Fruit fly (Drosophila melanogaster) whole organism, embryonic: ENCODE data around the gene mdu.
A peak's percentile ranks its signal among the peaks of the same experiment; 100 is the strongest.

ENCODE experiments used
- Atf6 ChIP-seq: fragments of 200-800 bp; sonication (Bioruptor generic); IDR thresholded peaks from 2 replicates; pipeline ENCODE4 v1.3.6; 2022; ENCODE audit warnings: missing biosample characterization, missing genetic modification characterization
- B-H2 ChIP-seq: fragments of 200-800 bp; sonication (Bioruptor generic); optimal IDR thresholded peaks from 2 replicates; lab custom pipeline; 2018; ENCODE audit warnings: missing biosample characterization, mild to moderate bottlenecking, missing genetic modification characterization
- Bteb2 ChIP-seq: fragments of 200-800 bp; sonication (Bioruptor generic); optimal IDR thresholded peaks from 2 replicates; lab custom pipeline; 2016; ENCODE audit warnings: missing biosample characterization, missing genetic modification characterization
- CG10147 ChIP-seq: fragments of 200-800 bp; sonication (Bioruptor generic); optimal IDR thresholded peaks from 2 replicates; lab custom pipeline; 2019; ENCODE audit warnings: missing biosample characterization, mild to moderate bottlenecking, missing genetic modification characterization, moderate library complexity
- CG10274 ChIP-seq: fragments of 200-800 bp; sonication (Bioruptor generic); optimal IDR thresholded peaks from 3 replicates; lab custom pipeline; 2017; ENCODE audit warnings: missing biosample characterization, mild to moderate bottlenecking, missing genetic modification characterization
- CG11560 ChIP-seq: fragments of 200-800 bp; sonication (Bioruptor generic); IDR thresholded peaks from 3 replicates; pipeline ENCODE4 v1.3.6; 2022; ENCODE audit warnings: missing biosample characterization, missing genetic modification characterization
- CG15479 ChIP-seq: fragments of 200-800 bp; sonication (Bioruptor generic); optimal IDR thresholded peaks from 3 replicates; lab custom pipeline; 2019; ENCODE audit warnings: missing biosample characterization, mild to moderate bottlenecking, missing genetic modification characterization, moderate library complexity
- CG17912 ChIP-seq: fragments of 200-800 bp; sonication (Bioruptor generic); optimal IDR thresholded peaks from 2 replicates; lab custom pipeline; 2018; ENCODE audit warnings: missing biosample characterization, mild to moderate bottlenecking, missing genetic modification characterization
- CG1832 ChIP-seq: fragments of 200-800 bp; sonication (Bioruptor generic); optimal IDR thresholded peaks from 2 replicates; lab custom pipeline; 2017; ENCODE audit warnings: missing biosample characterization, mild to moderate bottlenecking, missing genetic modification characterization, inconsistent platforms
- CG2120 ChIP-seq: fragments of 200-800 bp; sonication (Bioruptor generic); optimal IDR thresholded peaks from 3 replicates; lab custom pipeline; 2016; ENCODE audit warnings: missing biosample characterization, missing genetic modification characterization
- CG2199 ChIP-seq: fragments of 200-800 bp; sonication (Bioruptor generic); IDR thresholded peaks from 3 replicates; pipeline ENCODE4 v1.3.6; 2022; ENCODE audit warnings: missing biosample characterization, missing genetic modification characterization
- CG34224 ChIP-seq: fragments of 200-800 bp; sonication (Bioruptor generic); IDR thresholded peaks from 3 replicates; pipeline ENCODE4 v1.3.6; 2022; ENCODE audit warnings: missing biosample characterization, missing genetic modification characterization; ENCODE audit not compliant: partially characterized antibody
- CG34422 ChIP-seq: fragments of 200-800 bp; sonication (Bioruptor generic); IDR thresholded peaks from 3 replicates; pipeline ENCODE4 v1.3.6; 2022; ENCODE audit warnings: missing biosample characterization, missing genetic modification characterization
- CG7271 ChIP-seq: fragments of 200-800 bp; sonication (Bioruptor generic); optimal IDR thresholded peaks from 2 replicates; lab custom pipeline; 2018; ENCODE audit warnings: missing biosample characterization, mild to moderate bottlenecking, missing genetic modification characterization, moderate library complexity
- CG7357 ChIP-seq: fragments of 200-800 bp; sonication (Bioruptor generic); IDR thresholded peaks from 3 replicates; pipeline ENCODE4 v1.3.6; 2022; ENCODE audit warnings: missing biosample characterization, missing genetic modification characterization
- CG7372 ChIP-seq: fragments of 200-800 bp; sonication (Bioruptor generic); IDR thresholded peaks from 2 replicates; pipeline ENCODE4 v1.3.6; 2022; ENCODE audit warnings: missing biosample characterization, missing genetic modification characterization
- CG7556 ChIP-seq: fragments of 200-800 bp; sonication (Bioruptor generic); optimal IDR thresholded peaks from 2 replicates; lab custom pipeline; 2017; ENCODE audit warnings: missing biosample characterization, mild to moderate bottlenecking, missing genetic modification characterization
- CG9727 ChIP-seq: fragments of 200-800 bp; sonication (Bioruptor generic); optimal IDR thresholded peaks from 3 replicates; lab custom pipeline; 2017; ENCODE audit warnings: missing biosample characterization, mild to moderate bottlenecking, missing genetic modification characterization
- CoRest ChIP-seq: fragments of 200-800 bp; sonication (Bioruptor generic); optimal IDR thresholded peaks from 3 replicates; lab custom pipeline; 2018; ENCODE audit warnings: missing biosample characterization, mild to moderate bottlenecking, missing genetic modification characterization, moderate library complexity
- CrebB ChIP-seq: fragments of 200-800 bp; sonication (Bioruptor generic); optimal IDR thresholded peaks from 3 replicates; lab custom pipeline; 2018; ENCODE audit warnings: missing biosample characterization, mild to moderate bottlenecking, missing genetic modification characterization
- Dad ChIP-seq: fragments of 200-800 bp; sonication (Bioruptor generic); optimal IDR thresholded peaks from 3 replicates; lab custom pipeline; 2016; ENCODE audit warnings: missing biosample characterization, missing genetic modification characterization
- Deaf1 ChIP-seq: fragments of 200-800 bp; optimal IDR thresholded peaks from 3 replicates; lab custom pipeline; 2019; ENCODE audit warnings: missing biosample characterization, mild to moderate bottlenecking, missing genetic modification characterization, moderate library complexity
- Doc2 ChIP-seq: fragments of 200-800 bp; sonication (Bioruptor generic); IDR thresholded peaks from 2 replicates; pipeline ENCODE4 v1.3.6; 2022; ENCODE audit warnings: missing biosample characterization, missing genetic modification characterization
- Fer3 ChIP-seq: fragments of 200-800 bp; sonication (Bioruptor generic); optimal IDR thresholded peaks from 2 replicates; lab custom pipeline; 2018; ENCODE audit warnings: missing biosample characterization, mild to moderate bottlenecking, missing genetic modification characterization, moderate library complexity
- Hand ChIP-seq: fragments of 200-800 bp; sonication (Bioruptor generic); optimal IDR thresholded peaks from 2 replicates; lab custom pipeline; 2017; ENCODE audit warnings: mild to moderate bottlenecking, missing biosample characterization, missing genetic modification reagents, missing genetic modification characterization
- HmgZ ChIP-seq: fragments of 200-800 bp; sonication (Bioruptor generic); optimal IDR thresholded peaks from 2 replicates; lab custom pipeline; 2018; ENCODE audit warnings: missing biosample characterization, mild to moderate bottlenecking, missing genetic modification characterization
- Lhr ChIP-seq: fragments of 200-800 bp; sonication (Bioruptor generic); optimal IDR thresholded peaks from 3 replicates; lab custom pipeline; 2017; ENCODE audit warnings: mild to moderate bottlenecking, missing biosample characterization, missing genetic modification reagents, missing genetic modification characterization
- Oli ChIP-seq: fragments of 200-800 bp; sonication (Bioruptor generic); optimal IDR thresholded peaks from 2 replicates; lab custom pipeline; 2018; ENCODE audit warnings: missing biosample characterization, mild to moderate bottlenecking, missing genetic modification characterization, moderate library complexity
- Poxn ChIP-seq: fragments of 200-800 bp; sonication (Bioruptor generic); IDR thresholded peaks from 2 replicates; pipeline ENCODE4 v1.3.6; 2022; ENCODE audit warnings: missing biosample characterization, missing genetic modification characterization
- Sin3A ChIP-seq: fragments of >200 bp; optimal IDR thresholded peaks from 2 replicates; lab custom pipeline; 2018
- Sox100B ChIP-seq: fragments of 200-800 bp; sonication (Bioruptor generic); optimal IDR thresholded peaks from 3 replicates; lab custom pipeline; 2018; ENCODE audit warnings: missing biosample characterization, mild to moderate bottlenecking, missing genetic modification characterization
- az2 ChIP-seq: fragments of 200-800 bp; sonication (Bioruptor generic); optimal IDR thresholded peaks from 3 replicates; lab custom pipeline; 2016; ENCODE audit warnings: missing biosample characterization, missing genetic modification characterization
- bsh ChIP-seq, 2 experiments: fragments of 200-800 bp; sonication (Bioruptor generic); optimal IDR thresholded peaks; 2 replicates each; lab custom pipeline; 2017 to 2018; ENCODE audit warnings: mild to moderate bottlenecking in 2 of 2, missing biosample characterization in 2 of 2, missing genetic modification characterization in 2 of 2, moderate library complexity in 1 of 2
- chinmo ChIP-seq: fragments of 200-800 bp; sonication (Bioruptor generic); IDR thresholded peaks from 4 replicates; pipeline ENCODE4 v1.3.6; 2022; ENCODE audit warnings: missing biosample characterization, missing genetic modification characterization; ENCODE audit not compliant: partially characterized antibody
- dm ChIP-seq: fragments of 200-800 bp; sonication (Bioruptor generic); optimal IDR thresholded peaks from 3 replicates; lab custom pipeline; 2016; ENCODE audit warnings: missing biosample characterization, missing genetic modification characterization
- dmrt11E ChIP-seq: fragments of 200-800 bp; sonication (Bioruptor generic); optimal IDR thresholded peaks from 3 replicates; lab custom pipeline; 2018; ENCODE audit warnings: missing biosample characterization, mild to moderate bottlenecking, missing genetic modification characterization, moderate library complexity
- esg ChIP-seq: fragments of 200-800 bp; sonication (Bioruptor generic); conservative IDR thresholded peaks from 2 replicates; pipeline ENCODE4 v1.3.6; 2022; ENCODE audit warnings: missing biosample characterization, missing genetic modification characterization
- fd102C ChIP-seq: fragments of 200-800 bp; sonication (Bioruptor generic); optimal IDR thresholded peaks from 2 replicates; lab custom pipeline; 2018; ENCODE audit warnings: missing biosample characterization, mild to moderate bottlenecking, missing genetic modification characterization, moderate library complexity
- fru ChIP-seq: fragments of >200 bp; optimal IDR thresholded peaks from 2 replicates; lab custom pipeline; 2017
- hbn ChIP-seq: fragments of 200-800 bp; sonication (Bioruptor generic); IDR thresholded peaks from 2 replicates; pipeline ENCODE4 v1.3.6; 2022; ENCODE audit warnings: missing biosample characterization, missing genetic modification characterization; ENCODE audit not compliant: partially characterized antibody
- inv ChIP-seq: fragments of 200-800 bp; sonication (Bioruptor generic); IDR thresholded peaks from 2 replicates; pipeline ENCODE4 v1.3.6; 2022; ENCODE audit warnings: missing biosample characterization, missing genetic modification characterization; ENCODE audit not compliant: partially characterized antibody
- lab ChIP-seq: fragments of 200-800 bp; sonication (Bioruptor generic); optimal IDR thresholded peaks from 3 replicates; lab custom pipeline; 2017; ENCODE audit warnings: missing biosample characterization, missing genetic modification characterization, mild to moderate bottlenecking, moderate library complexity, missing genetic modification reagents
- pros ChIP-seq: fragments of 200-800 bp; sonication (Bioruptor generic); optimal IDR thresholded peaks from 3 replicates; lab custom pipeline; 2019; ENCODE audit warnings: missing biosample characterization, mild to moderate bottlenecking, missing genetic modification characterization, moderate library complexity
- sna ChIP-seq: fragments of 200-800 bp; sonication (Bioruptor generic); IDR thresholded peaks from 2 replicates; pipeline ENCODE4 v1.3.6; 2022; ENCODE audit warnings: missing biosample characterization, missing genetic modification characterization; ENCODE audit not compliant: partially characterized antibody
- tap ChIP-seq: fragments of 200-800 bp; optimal IDR thresholded peaks from 3 replicates; lab custom pipeline; 2019; ENCODE audit warnings: missing biosample characterization, mild to moderate bottlenecking, missing genetic modification characterization, moderate library complexity
- tup ChIP-seq: fragments of 200-800 bp; sonication (Bioruptor generic); optimal IDR thresholded peaks from 2 replicates; lab custom pipeline; 2016; ENCODE audit warnings: missing biosample characterization, mild to moderate bottlenecking, missing genetic modification characterization, moderate library complexity
- zf30C ChIP-seq: fragments of 200-800 bp; sonication (Bioruptor generic); optimal IDR thresholded peaks from 3 replicates; lab custom pipeline; 2018; ENCODE audit warnings: missing biosample characterization, mild to moderate bottlenecking, missing genetic modification characterization

mdu gene

DNA sequence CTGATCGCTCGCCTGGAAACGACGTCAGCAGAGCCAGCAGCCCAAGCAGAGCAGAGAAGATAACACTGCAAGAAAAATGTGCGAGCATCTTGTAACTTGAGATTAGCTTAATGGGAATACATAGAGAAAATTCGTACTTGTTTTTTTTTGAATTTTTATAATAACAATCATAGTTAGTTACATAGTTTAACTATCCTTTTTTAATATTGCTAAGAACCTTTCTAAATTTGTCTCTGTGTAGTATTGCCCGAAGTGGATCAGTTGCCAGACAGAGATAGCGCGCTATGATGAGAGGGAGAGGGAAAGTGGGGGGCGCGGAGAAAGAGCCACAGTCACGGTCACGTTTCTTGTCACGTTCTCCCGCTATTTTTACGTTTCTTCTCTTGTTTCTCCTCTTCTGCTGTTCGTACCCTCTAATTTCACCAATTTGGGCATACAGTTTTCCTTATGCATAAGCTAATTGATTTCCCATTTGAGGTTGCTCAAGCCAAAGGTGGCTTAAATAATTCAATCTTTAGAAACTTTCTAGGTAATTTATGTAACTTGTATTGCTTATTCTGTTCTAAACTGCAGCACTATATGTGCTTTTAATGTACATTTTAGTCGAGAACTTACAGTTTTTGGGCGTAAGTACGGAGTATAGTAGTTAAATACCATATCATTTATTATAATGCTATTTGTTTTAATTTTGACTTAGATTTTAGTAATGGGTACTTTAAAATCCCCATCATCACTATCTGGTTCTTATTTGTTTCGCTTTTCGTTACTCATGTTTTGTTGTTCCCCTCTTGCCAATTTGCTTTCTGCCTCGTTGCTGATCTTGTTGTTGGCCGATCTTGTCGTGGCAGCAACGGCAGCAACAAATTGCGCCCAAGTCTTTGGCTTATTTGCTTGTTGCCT, 14.0 kb downstream of the mdu start (continued):
- TF ChIP-seq CG11560 (tag; lab: Robert Waterston, UW): 0 out of 3 replicates have a peak, but pooled peaks have one; percentile 48
- no peak for TF ChIP-seq chinmo (GFP tag; lab: Robert Waterston, UW)
- no peak for TF ChIP-seq fd102C (GFP tag; lab: Kevin White, UChicago)
- TF ChIP-seq Poxn (GFP tag; lab: Robert Waterston, UW): 0 out of 2 replicates have a peak, but pooled peaks have one; percentile 15
- peak; percentile 79 for TF ChIP-seq Oli
- peak; percentile 41 for TF ChIP-seq CG10147 (GFP tag; lab: Kevin White, UChicago)
- no peak for TF ChIP-seq Hand
- TF ChIP-seq hbn (GFP tag; lab: Robert Waterston, UW): no peak
- TF ChIP-seq Doc2 (GFP tag; lab: Robert Waterston, UW): no peak
- TF ChIP-seq CG7372 (GFP tag; lab: Robert Waterston, UW): peak; percentile 57; the same call in 1 of the 2 replicates
- no peak for TF ChIP-seq sna (GFP tag; lab: Robert Waterston, UW)
- peak; percentile 89 for TF ChIP-seq dmrt11E (tag; lab: Kevin White, UChicago)
- TF ChIP-seq CG2120 (GFP tag; lab: Kevin White, UChicago): peak; percentile 71
- peak; percentile 72 for TF ChIP-seq zf30C (GFP tag; lab: Kevin White, UChicago)
- TF ChIP-seq dm: peak; percentile 60
- peak; percentile 80 for TF ChIP-seq CoRest (tag; lab: Kevin White, UChicago)
- TF ChIP-seq Bteb2 (GFP tag; lab: Kevin White, UChicago): peak; percentile 64
- peak; percentile 78 for TF ChIP-seq lab (GFP tag; lab: Kevin White, UChicago)
- TF ChIP-seq CG10274: no peak
- TF ChIP-seq CG7357 (GFP tag; lab: Robert Waterston, UW): peak; percentile 67; the same call in 2 of the 3 replicates
- TF ChIP-seq Sox100B (GFP tag; lab: Kevin White, UChicago): peak; percentile 66
- TF ChIP-seq CG9727 (GFP tag; lab: Kevin White, UChicago): peak; percentile 85
- TF ChIP-seq Lhr: peak; percentile 45
- TF ChIP-seq CG17912 (GFP tag; lab: Kevin White, UChicago): no peak
- TF ChIP-seq tup (GFP tag; lab: Kevin White, UChicago): peak; percentile 51
- TF ChIP-seq fru (lab: Kevin White, UChicago): no peak
- TF ChIP-seq HmgZ (tag; lab: Kevin White, UChicago): peak; percentile 47
- peak; percentile 7 for TF ChIP-seq pros (GFP tag; lab: Kevin White, UChicago)
- TF ChIP-seq CG15479 (GFP tag; lab: Kevin White, UChicago): no peak
- TF ChIP-seq inv (GFP tag; lab: Robert Waterston, UW): no peak
- peak; percentile 84 for TF ChIP-seq az2 (GFP tag; lab: Kevin White, UChicago)
- peak; percentile 55 for TF ChIP-seq Dad
- peak; percentile 72 to 94 for TF ChIP-seq bsh (GFP tag; optimal IDR thresholded peaks at IDR 0.05; lab: Kevin White, UChicago)
- no peak for TF ChIP-seq B-H2 (GFP tag; lab: Kevin White, UChicago)
- peak; percentile 40; the same call in 1 of the 2 replicates for TF ChIP-seq Atf6
- no peak for TF ChIP-seq Deaf1 (tag; lab: Kevin White, UChicago)
- peak; percentile 19 for TF ChIP-seq tap (tag; lab: Kevin White, UChicago)
- TF ChIP-seq Fer3 (tag; lab: Kevin White, UChicago): peak; percentile 76
- TF ChIP-seq CG7271: no peak
- 0 out of 3 replicates have a peak, but pooled peaks have one; percentile 31 for TF ChIP-seq CG2199 (GFP tag; lab: Robert Waterston, UW)
- TF ChIP-seq CG1832 (GFP tag; lab: Kevin White, UChicago): no peak
- TF ChIP-seq CG34422: peak; percentile 71; the same call in 2 of the 3 replicates
- peak; percentile 64 for TF ChIP-seq esg (GFP tag; lab: Robert Waterston, UW)
- peak; percentile 43 for TF ChIP-seq CrebB
- TF ChIP-seq CG34224 (GFP tag; lab: Robert Waterston, UW): no peak
- TF ChIP-seq Sin3A: no peak
- peak; percentile 70 for TF ChIP-seq CG7556 (GFP tag; lab: Kevin White, UChicago)
